Worm (Caenorhabditis elegans): ENCODE data around the gene F49H12.2.

F49H12.2 gene

DNA sequence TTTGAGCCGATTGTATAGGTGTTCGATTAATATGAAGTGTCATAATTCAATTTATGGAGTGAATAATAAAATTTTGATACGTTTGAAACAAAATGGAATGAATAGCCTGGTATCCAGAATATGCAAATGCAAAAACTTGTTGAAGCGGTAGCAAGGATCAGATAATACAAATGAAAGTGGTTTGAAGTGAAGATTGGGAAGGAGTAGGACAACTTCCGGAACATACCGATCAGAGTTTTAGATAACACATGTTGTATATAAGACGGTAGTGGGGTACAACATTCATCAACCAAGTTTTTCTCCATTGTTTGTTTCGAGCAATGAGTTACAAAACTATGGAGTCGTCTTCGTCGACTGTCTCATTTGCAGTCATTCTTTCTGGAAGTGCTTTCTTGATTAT lies 8.1 kb downstream of the F49H12.2 start, which contains the start of gene col-164:
col-164 (plus strand) TSS at position 301 of the 400 bp plus-strand sequence.
- TF ChIP-seq R02D3.7 (tag; optimal IDR thresholded peaks at IDR 0.05) (no peak), ceh-82 (tag; optimal IDR thresholded peaks at IDR 0.05) (no peak), pqm-1 (tag; optimal IDR thresholded peaks at IDR 0.05) (no peak), nhr-67 (tag; optimal IDR thresholded peaks at IDR 0.05) (no peak), lin-39 (tag; optimal IDR thresholded peaks at IDR 0.05) (no peak), pha-4 (tag; optimal IDR thresholded peaks at IDR 0.05) (no peak), nhr-25 (tag; optimal IDR thresholded peaks at IDR 0.05) (no peak), fkh-2 (tag; optimal IDR thresholded peaks at IDR 0.05) (no peak), lsy-12 (tag; optimal IDR thresholded peaks at IDR 0.05) (no peak), ztf-11 (tag; optimal IDR thresholded peaks at IDR 0.05) (no peak), nhr-23 (tag; optimal IDR thresholded peaks at IDR 0.05) (no peak), unc-62 (GFP tag; optimal IDR thresholded peaks at IDR 0.05) (no peak), aly-2 (tag; optimal IDR thresholded peaks at IDR 0.05) (no peak), nhr-28 (tag; optimal IDR thresholded peaks at IDR 0.05) (no peak), ztf-4 (tag; optimal IDR thresholded peaks at IDR 0.05) (no peak), ceh-9 (tag; optimal IDR thresholded peaks at IDR 0.05) (no peak)

DNA sequence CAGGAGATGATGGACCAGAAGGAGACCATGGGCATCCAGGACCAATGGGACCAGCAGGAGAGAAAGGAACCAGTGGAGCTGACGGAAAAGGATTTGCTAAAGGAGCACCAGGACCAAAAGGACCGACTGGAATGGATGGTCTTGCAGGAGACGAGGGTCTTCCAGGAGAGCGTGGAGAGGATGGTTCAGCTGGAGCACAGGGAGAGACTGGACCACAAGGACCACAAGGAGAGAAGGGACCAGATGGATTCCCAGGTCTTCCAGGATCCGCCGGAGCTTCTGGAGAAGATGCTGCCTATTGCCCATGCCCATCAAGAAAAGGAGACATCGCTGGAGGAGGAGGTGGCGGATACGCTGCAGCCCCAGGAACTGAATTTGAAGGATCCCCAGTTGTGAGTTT lies 9.0 kb downstream of the F49H12.2 start:
- TF ChIP-seq ama-1 (optimal IDR thresholded peaks at IDR 0.05) (no peak), nhr-237 (tag; optimal IDR thresholded peaks at IDR 0.05) (no peak)

DNA sequence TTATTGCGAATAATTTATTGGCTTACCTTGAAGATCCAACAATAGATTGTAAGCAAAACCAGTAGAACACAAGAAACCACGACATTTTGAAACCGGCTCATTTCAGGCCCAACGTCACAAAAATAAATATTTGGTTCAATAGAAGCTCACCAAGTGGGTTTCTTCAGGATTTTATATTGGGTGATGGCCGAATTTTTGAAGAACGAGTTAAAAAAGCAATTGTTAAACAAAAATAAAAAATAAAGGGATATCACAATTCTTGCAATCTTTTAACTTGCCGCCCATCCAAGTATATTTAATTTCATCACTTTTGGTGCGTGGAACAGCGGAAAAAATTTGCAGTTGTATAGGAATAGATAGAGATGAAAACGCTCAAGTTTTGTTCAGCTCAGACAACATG lies 11.7 kb downstream of the F49H12.2 start, which contains the start of gene T21D9.2:
T21D9.2 (minus strand) TSS at position 101 of the 400 bp plus-strand sequence.
- TF ChIP-seq nhr-67 (tag; optimal IDR thresholded peaks at IDR 0.05) (no peak), ztf-11 (tag; optimal IDR thresholded peaks at IDR 0.05) (no peak), snpc-4 (tag; optimal IDR thresholded peaks at IDR 0.05) (no peak), nhr-76 (tag; optimal IDR thresholded peaks at IDR 0.05) (no peak), fkh-2 (tag; optimal IDR thresholded peaks at IDR 0.05) (no peak), elt-2 (tag; optimal IDR thresholded peaks at IDR 0.05) (no peak), egl-5 (tag; optimal IDR thresholded peaks at IDR 0.05) (no peak), mml-1 (tag; optimal IDR thresholded peaks at IDR 0.05) (no peak), fos-1 (tag; optimal IDR thresholded peaks at IDR 0.05) (no peak)

DNA sequence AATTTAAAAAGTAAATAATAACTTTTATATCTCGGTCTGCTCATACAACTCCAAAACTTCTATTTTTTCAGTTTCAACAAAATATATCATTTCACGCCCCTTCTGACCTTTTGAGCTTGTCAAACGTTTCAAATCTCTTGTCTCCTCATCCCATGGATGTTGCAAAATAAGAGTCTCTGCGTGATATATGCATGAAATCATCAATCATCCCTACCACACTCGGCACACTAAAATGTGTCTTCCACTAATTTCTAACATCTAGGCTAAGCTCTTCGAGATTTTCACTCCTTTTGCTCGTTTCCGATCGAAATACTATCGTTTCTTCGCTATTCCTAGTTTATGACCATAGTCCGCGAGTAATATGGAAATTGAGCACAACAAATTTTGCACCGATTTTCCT lies 13.9 kb downstream of the F49H12.2 start:
- TF ChIP-seq mdl-1 (tag; optimal IDR thresholded peaks at IDR 0.05) (no peak), lin-39 (tag; optimal IDR thresholded peaks at IDR 0.05) (peak; percentile 34)

DNA sequence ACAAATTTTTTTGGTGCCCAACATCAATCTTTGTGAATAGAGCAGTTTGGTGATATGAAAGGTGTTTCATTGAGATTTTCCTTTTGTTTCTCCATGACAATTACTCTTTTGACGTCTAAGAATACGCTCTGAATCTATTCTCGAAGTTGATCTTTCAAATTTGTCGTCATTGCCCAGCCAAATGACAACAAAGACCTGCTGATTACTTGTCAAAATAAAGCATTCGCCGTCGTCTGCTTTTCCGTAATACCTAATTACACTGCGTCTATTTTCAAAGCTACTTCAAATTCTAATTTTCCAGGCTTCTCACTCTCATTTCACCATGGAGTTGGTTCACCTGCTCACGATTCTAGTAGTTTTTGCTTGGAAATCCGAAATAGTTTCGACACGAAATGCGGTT lies 20.2 kb downstream of the F49H12.2 start, which contains the start of gene F53B1.3:
F53B1.3 (plus strand) TSS at position 301 of the 400 bp plus-strand sequence.
- TF ChIP-seq elt-1 (tag; optimal IDR thresholded peaks at IDR 0.05), result no peak
- no peak for TF ChIP-seq nhr-28 (tag; optimal IDR thresholded peaks at IDR 0.05)
- no peak for TF ChIP-seq egl-27 (tag; optimal IDR thresholded peaks at IDR 0.05)
- no peak for TF ChIP-seq egl-5 (tag; optimal IDR thresholded peaks at IDR 0.05)
- TF ChIP-seq nhr-76 (tag; optimal IDR thresholded peaks at IDR 0.05), result no peak
- TF ChIP-seq pha-4 (tag; optimal IDR thresholded peaks at IDR 0.05), result no peak
- TF ChIP-seq aly-2 (tag; optimal IDR thresholded peaks at IDR 0.05), result no peak
- no peak for TF ChIP-seq lin-15B (tag; optimal IDR thresholded peaks at IDR 0.05)
- no peak for TF ChIP-seq nhr-77 (tag; optimal IDR thresholded peaks at IDR 0.05)
- TF ChIP-seq sea-2 (GFP tag; optimal IDR thresholded peaks at IDR 0.05), result no peak
- TF ChIP-seq elt-3 (tag; optimal IDR thresholded peaks at IDR 0.05), result no peak
- no peak for TF ChIP-seq ama-1 (optimal IDR thresholded peaks at IDR 0.05)
- TF ChIP-seq snpc-4 (tag; optimal IDR thresholded peaks at IDR 0.05), result no peak
- no peak for TF ChIP-seq zag-1 (tag; optimal IDR thresholded peaks at IDR 0.05)
- TF ChIP-seq nhr-11 (tag; optimal IDR thresholded peaks at IDR 0.05), result no peak
- no peak for TF ChIP-seq pqm-1 (tag; optimal IDR thresholded peaks at IDR 0.05)
- TF ChIP-seq eor-1 (tag; optimal IDR thresholded peaks at IDR 0.05), result no peak

DNA sequence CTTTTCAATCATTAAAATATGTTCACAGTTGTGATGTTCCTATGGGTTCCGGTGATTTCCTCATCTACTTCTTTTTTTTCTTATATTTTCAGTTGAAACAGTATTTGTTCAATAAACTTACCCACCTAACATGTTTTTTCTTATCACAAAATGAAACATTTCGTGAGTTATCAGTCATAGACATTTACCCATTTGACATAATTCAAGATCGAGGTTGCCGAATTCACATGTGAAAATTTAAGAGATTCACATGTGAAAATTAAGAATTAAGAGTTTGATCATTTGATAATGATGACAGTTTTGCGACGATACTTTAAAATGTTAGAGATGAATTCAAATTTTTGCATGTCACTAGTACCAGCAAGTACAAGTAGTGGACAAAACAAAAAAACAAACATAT lies 22.3 kb downstream of the F49H12.2 start:
- TF ChIP-seq pqm-1 (tag; optimal IDR thresholded peaks at IDR 0.05) (peak; percentile 64), elt-2 (tag; optimal IDR thresholded peaks at IDR 0.05) (peak; percentile 88), egl-27 (tag; optimal IDR thresholded peaks at IDR 0.05) (no peak), skn-1 (tag; optimal IDR thresholded peaks at IDR 0.05) (no peak), eor-1 (tag; optimal IDR thresholded peaks at IDR 0.05) (no peak), nhr-28 (tag; optimal IDR thresholded peaks at IDR 0.05) (no peak)
